Fruit fly (Drosophila melanogaster): Measurements from ENCODE around the gene CG14000.

The CG14000 gene

DNA sequence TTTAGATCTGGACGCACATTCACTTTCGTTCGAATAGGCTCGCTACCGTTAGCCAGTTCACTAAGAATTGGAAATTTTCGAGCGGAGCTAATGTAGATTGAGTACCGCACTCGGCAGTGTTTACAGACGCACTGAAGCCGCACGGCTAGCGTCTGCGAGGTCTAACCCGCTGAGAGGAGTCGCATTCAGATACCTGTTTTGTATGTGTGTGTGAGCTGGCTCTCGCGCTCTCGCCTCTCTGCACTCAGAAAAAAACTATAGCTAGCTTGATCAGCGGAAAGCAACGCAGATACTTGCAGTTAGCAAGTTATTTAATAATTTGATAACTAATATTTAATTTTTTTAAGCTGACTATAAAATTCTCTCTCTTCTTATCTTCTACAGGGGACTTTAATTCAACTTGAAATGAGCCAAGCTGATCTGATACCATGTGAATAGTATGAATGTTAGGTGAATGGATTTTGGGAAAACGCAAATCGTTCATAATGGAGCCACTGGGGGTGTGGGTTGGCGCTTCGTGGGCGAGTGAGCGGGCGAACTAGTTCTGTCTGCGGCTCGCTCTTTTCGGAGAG, 30.6 kb downstream of the CG14000 start, which contains the start of gene rau:
rau (minus strand) TSS at position 136 of the 572 bp plus-strand sequence.
- TF ChIP-seq CTCF (optimal IDR thresholded peaks at IDR 0.05) (no peak), CG8478 (optimal IDR thresholded peaks at IDR 0.05) (no peak)

DNA sequence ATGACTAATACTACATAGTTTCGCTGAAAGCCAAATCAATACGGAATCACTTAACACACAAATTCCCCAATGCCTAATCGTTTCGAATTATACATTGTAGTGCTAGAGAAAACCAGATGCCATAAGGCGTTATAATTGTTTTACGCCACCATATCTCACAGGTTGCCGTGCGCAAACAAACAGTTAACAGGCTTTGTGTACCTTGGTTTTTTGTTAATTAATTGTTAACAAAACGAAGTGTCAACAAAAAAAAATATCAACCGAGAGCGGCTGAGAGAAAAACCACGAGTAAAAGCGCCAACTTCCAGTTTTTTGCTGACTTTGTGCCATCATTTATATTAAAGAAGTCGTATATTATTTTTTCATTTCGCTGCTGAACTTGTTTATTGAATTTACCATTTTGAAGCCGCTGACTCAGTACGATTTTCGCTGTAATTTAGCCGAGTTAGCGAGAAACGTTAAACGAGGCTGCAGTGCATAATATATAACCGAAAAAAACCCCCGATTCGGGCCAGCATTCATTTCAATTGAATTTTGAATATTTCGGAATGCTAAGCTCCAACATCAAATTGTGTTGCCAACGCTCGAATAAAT, 33.5 kb downstream of the CG14000 start:
- TF ChIP-seq CTCF (optimal IDR thresholded peaks at IDR 0.05), result no peak

DNA sequence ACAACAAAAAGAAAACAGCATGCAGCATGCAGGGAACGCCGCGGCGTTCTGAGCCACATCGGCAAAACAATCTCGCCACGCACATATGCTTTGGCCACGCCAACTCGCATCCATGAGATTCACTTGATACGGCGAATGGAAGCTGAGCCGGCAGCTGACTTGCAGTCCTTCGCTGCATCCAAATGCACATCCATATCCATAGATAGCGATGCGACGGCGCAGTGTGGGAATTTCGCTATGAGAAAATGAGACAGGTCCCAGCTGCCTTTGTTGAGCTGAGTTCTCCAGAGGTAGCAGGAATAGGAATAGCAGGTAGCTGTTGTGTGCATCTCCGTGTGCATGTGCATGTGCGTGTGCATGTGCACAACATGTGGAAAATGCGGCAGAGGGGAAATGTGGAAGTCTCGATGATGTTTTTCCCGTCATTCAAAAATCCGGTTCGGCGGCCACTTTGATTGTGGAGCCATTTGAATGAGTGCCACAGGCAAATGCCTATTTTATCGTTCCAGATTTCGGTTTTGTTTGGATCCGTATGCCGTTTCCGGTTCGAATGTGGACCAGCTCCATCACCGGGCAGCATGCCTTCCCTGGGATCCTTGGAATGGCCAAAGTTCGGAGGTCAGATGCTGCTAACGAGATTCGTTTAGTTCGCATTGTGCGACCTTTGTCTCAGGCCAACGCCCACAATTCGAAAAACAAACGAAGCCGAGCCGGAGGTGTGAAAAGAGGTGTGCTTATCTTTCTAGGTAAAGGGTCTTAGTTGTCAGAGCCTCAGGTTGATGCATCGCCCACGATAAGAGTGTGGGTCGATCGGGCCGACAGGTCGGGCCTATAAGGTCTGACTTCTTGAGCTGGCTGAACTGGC, 39.0 kb downstream of the CG14000 start:
- TF ChIP-seq CG8478 (optimal IDR thresholded peaks at IDR 0.05), result no peak
- no peak for TF ChIP-seq CTCF (optimal IDR thresholded peaks at IDR 0.05)

DNA sequence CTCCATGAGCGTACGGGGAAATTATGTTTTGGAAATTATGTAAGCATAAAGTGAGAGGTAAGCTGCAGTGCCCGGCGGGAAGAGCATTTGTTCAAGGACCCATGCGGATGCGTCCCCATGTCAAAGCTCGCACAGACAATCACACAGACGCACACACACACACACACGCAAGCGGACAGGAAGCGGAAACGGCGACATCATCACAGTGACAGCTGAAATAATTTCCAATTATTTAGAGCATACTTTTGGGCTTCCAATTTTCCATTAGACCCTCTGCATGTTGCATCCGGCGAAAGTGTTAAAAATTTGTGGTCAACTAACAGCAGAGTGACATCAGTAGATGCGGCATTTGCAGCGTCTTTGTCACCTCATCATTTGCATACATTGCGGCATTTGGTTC, 43.3 kb downstream of the CG14000 start:
- TF ChIP-seq CG8478 (optimal IDR thresholded peaks at IDR 0.05) (no peak), CTCF (optimal IDR thresholded peaks at IDR 0.05) (no peak)

Data from S2 (cell line).